Worm (Caenorhabditis elegans): Measurements from ENCODE around the gene best-22.
A peak's percentile ranks its signal among the peaks of the same experiment; 100 is the strongest.

best-22 gene

ce11 chrIV:12376021-12376420 is 26.3 kb downstream of the best-22 start, which contains the start of gene atz-1:
Gene atz-1, minus strand, starts transcription at chrIV:12376121.
- TF ChIP-seq ceh-39 (tag; optimal IDR thresholded peaks at IDR 0.05) (peak; percentile 36), nhr-2 (tag; optimal IDR thresholded peaks at IDR 0.05) (peak; percentile 80), nhr-12 (tag; optimal IDR thresholded peaks at IDR 0.05) (no peak)

ce11 chrIV:12378919-12379318 is 29.2 kb downstream of the best-22 start:
- TF ChIP-seq lsy-2 (tag; optimal IDR thresholded peaks at IDR 0.05): no peak
- no peak for TF ChIP-seq drap-1 (GFP tag; optimal IDR thresholded peaks at IDR 0.05)
- no peak for TF ChIP-seq elt-1 (tag; optimal IDR thresholded peaks at IDR 0.05; ENCODE audit: borderline replicate concordance, insufficient read depth)
- no peak for TF ChIP-seq ceh-83 (GFP tag; optimal IDR thresholded peaks at IDR 0.05)
- TF ChIP-seq unc-39 (tag; optimal IDR thresholded peaks at IDR 0.05): no peak
- TF ChIP-seq elt-3 (tag; optimal IDR thresholded peaks at IDR 0.05): no peak
- TF ChIP-seq sem-2 (GFP tag; optimal IDR thresholded peaks at IDR 0.05): no peak
- TF ChIP-seq nhr-28 (tag; optimal IDR thresholded peaks at IDR 0.05): no peak

ce11 chrIV:12379784-12380183 is 30.0 kb downstream of the best-22 start, which contains the start of gene thn-1:
Gene thn-1, plus strand, starts transcription at chrIV:12380084.
- no peak for TF ChIP-seq unc-120 (tag; optimal IDR thresholded peaks at IDR 0.05; ENCODE audit: poor library complexity, severe bottlenecking)
- TF ChIP-seq nhr-2 (tag; optimal IDR thresholded peaks at IDR 0.05): no peak
- no peak for TF ChIP-seq M03D4.4 (tag; optimal IDR thresholded peaks at IDR 0.05)

ce11 chrIV:12382864-12383263 is 33.1 kb downstream of the best-22 start, which contains the start of gene thn-2:
Gene thn-2, plus strand, starts transcription at chrIV:12383170.
- no peak for TF ChIP-seq elt-1 (tag; optimal IDR thresholded peaks at IDR 0.05; ENCODE audit: borderline replicate concordance, insufficient read depth)
- TF ChIP-seq ceh-39 (tag; optimal IDR thresholded peaks at IDR 0.05): no peak
- no peak for TF ChIP-seq snpc-4 (tag; optimal IDR thresholded peaks at IDR 0.05)
- no peak for TF ChIP-seq cnd-1 (tag; optimal IDR thresholded peaks at IDR 0.05)

ce11 chrIV:12385061-12385460 is 35.3 kb downstream of the best-22 start, which contains the start of gene F28D1.6:
Gene F28D1.6, minus strand, starts transcription at chrIV:12385161.
- TF ChIP-seq blmp-1 (tag; optimal IDR thresholded peaks at IDR 0.05) (no peak), drap-1 (GFP tag; optimal IDR thresholded peaks at IDR 0.05) (no peak), mls-2 (tag; optimal IDR thresholded peaks at IDR 0.05) (no peak), snpc-4 (tag; optimal IDR thresholded peaks at IDR 0.05) (no peak), cnd-1 (tag; optimal IDR thresholded peaks at IDR 0.05) (no peak), elt-3 (tag; optimal IDR thresholded peaks at IDR 0.05) (no peak), tbx-8 (GFP tag; optimal IDR thresholded peaks at IDR 0.05) (no peak), ceh-39 (tag; optimal IDR thresholded peaks at IDR 0.05) (no peak), lin-32 (GFP tag; optimal IDR thresholded peaks at IDR 0.05) (no peak), nhr-237 (tag; optimal IDR thresholded peaks at IDR 0.05) (no peak), unc-120 (tag; optimal IDR thresholded peaks at IDR 0.05; ENCODE audit: poor library complexity, severe bottlenecking) (no peak), nhr-76 (tag; optimal IDR thresholded peaks at IDR 0.05) (no peak), unc-62 (GFP tag; optimal IDR thresholded peaks at IDR 0.05) (no peak), hlh-1 (tag; optimal IDR thresholded peaks at IDR 0.05) (no peak), ceh-43 (GFP tag; optimal IDR thresholded peaks at IDR 0.05) (no peak)

- TF ChIP-seq elt-1 (tag; optimal IDR thresholded peaks at IDR 0.05; ENCODE audit: borderline replicate concordance, insufficient read depth): no peak
- no peak for TF ChIP-seq hlh-1 (tag; optimal IDR thresholded peaks at IDR 0.05)
- no peak for TF ChIP-seq nhr-237 (tag; optimal IDR thresholded peaks at IDR 0.05)
- no peak for TF ChIP-seq ceh-43 (GFP tag; optimal IDR thresholded peaks at IDR 0.05)
- no peak for TF ChIP-seq lsy-2 (tag; optimal IDR thresholded peaks at IDR 0.05)
- TF ChIP-seq drap-1 (GFP tag; optimal IDR thresholded peaks at IDR 0.05): no peak
- TF ChIP-seq lin-32 (GFP tag; optimal IDR thresholded peaks at IDR 0.05): no peak
- no peak for TF ChIP-seq lin-13 (tag; optimal IDR thresholded peaks at IDR 0.05)
- no peak for TF ChIP-seq M03D4.4 (tag; optimal IDR thresholded peaks at IDR 0.05)
- no peak for TF ChIP-seq ztf-11 (tag; optimal IDR thresholded peaks at IDR 0.05)
- TF ChIP-seq unc-62 (GFP tag; optimal IDR thresholded peaks at IDR 0.05): no peak
- TF ChIP-seq nhr-76 (tag; optimal IDR thresholded peaks at IDR 0.05): no peak
- no peak for TF ChIP-seq snpc-4 (tag; optimal IDR thresholded peaks at IDR 0.05)
- no peak for TF ChIP-seq ham-2 (GFP tag; optimal IDR thresholded peaks at IDR 0.05)
These were observed 40.2 kb downstream of the best-22 start, which contains the start of gene spe-45 for ce11 chrIV:12389951-12390350. Gene spe-45, minus strand, starts transcription at chrIV:12390095.
